Worm (Caenorhabditis elegans): ENCODE results near the gene plpp-1.2.

DNA sequence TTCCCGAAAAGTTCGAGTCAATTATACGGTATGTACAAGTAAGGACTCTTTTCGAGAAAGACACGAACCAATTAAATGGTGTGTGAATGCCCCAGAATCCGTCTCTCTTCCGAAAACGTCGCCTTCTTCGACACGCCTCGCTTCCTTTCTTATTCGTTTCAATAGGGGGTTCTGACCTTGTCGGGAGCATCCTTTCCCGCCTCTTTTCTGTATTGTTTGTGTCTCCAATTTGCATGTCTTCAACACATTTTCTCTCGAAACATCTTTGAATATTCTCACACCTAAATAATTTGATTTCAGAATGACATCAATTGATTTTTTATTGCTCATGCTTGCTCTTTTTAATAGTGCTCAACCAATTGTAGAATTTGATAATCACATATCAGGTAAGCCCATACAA, 44.1 kb upstream of the plpp-1.2 start, which contains the start of gene cutl-16:
- TF ChIP-seq flt-1 (GFP tag; IDR thresholded peaks at IDR 0.05) (no peak), klf-2 (GFP tag; conservative IDR thresholded peaks at IDR 0.05) (no peak), cog-1 (tag; optimal IDR thresholded peaks at IDR 0.05) (no peak), ref-1 (GFP tag; conservative IDR thresholded peaks at IDR 0.05) (no peak), ztf-23 (GFP tag; IDR thresholded peaks at IDR 0.05) (no peak)
